Worm (Caenorhabditis elegans): ENCODE results near the gene F13A2.9.

DNA sequence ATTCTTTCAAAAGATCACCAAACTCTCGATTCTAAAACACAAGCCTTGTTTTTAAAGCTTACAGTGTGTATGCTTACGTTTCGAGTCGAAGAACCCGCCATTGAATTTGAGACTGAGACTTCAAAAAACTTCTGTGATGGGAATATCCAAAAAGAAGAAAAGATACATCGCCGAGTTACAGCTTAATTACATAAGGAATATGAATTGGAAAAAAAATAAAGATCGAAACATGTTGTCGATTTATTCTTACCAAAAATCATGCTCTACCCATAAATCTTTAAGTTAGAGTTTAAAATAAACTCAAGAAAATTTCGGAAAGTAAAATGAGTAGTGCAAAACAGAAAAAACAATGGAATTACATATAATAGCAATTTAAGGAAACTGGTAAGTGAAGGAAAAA lies 1.1 kb downstream of the F13A2.9 start, which contains the start of gene F13A2.10:
- TF ChIP-seq fos-1 (tag; optimal IDR thresholded peaks at IDR 0.05) (no peak), tra-1 (GFP tag; IDR thresholded peaks at IDR 0.05) (no peak), egl-27 (tag; optimal IDR thresholded peaks at IDR 0.05) (no peak), nhr-6 (tag; optimal IDR thresholded peaks at IDR 0.05) (no peak), unc-130 (GFP tag; optimal IDR thresholded peaks at IDR 0.05) (no peak), snpc-4 (tag; optimal IDR thresholded peaks at IDR 0.05) (no peak), F49E8.2 (tag; optimal IDR thresholded peaks at IDR 0.05; ENCODE audit: borderline replicate concordance) (no peak), F37D6.2 (tag; optimal IDR thresholded peaks at IDR 0.05) (no peak), pha-4 (GFP tag; IDR thresholded peaks at IDR 0.05) (no peak), pha-4 (tag; optimal IDR thresholded peaks at IDR 0.05) (no peak), nhr-111 (GFP tag; optimal IDR thresholded peaks at IDR 0.05) (no peak)
